Worm (Caenorhabditis elegans): ENCODE measurements around the gene him-8.
A peak's percentile ranks its signal among the peaks of the same experiment; 100 is the strongest.

The him-8 gene

ce11 chrIV:10538584-10538983, 23.1 kb upstream of the him-8 start, which contains the start of gene T07G12.4:
TSS of gene T07G12.4 (minus strand) at chrIV:10538684.
- TF ChIP-seq nhr-42 (GFP tag; IDR thresholded peaks at IDR 0.05) = no peak
- peak; percentile 82 for TF ChIP-seq aha-1 (tag)

ce11 chrIV:10542283-10542682, 19.4 kb upstream of the him-8 start:
- TF ChIP-seq ceh-28 (tag; optimal IDR thresholded peaks at IDR 0.05) = no peak
- TF ChIP-seq nhr-28 (tag; optimal IDR thresholded peaks at IDR 0.05) = peak; percentile 18

- TF ChIP-seq dve-1 (tag; optimal IDR thresholded peaks at IDR 0.05; ENCODE audit: insufficient read depth) (peak; percentile 62), dmd-6 (GFP tag; IDR thresholded peaks at IDR 0.05) (peak; percentile 74), pqm-1 (tag; optimal IDR thresholded peaks at IDR 0.05) (peak; percentile 75), ztf-7 (tag; optimal IDR thresholded peaks at IDR 0.05) (no peak), hlh-30 (tag; optimal IDR thresholded peaks at IDR 0.05; ENCODE audit: insufficient read depth) (peak; percentile 15), hlh-11 (tag; optimal IDR thresholded peaks at IDR 0.05) (peak; percentile 57), snpc-1.2 (GFP tag; IDR thresholded peaks at IDR 0.05) (no peak), php-3 (GFP tag; IDR thresholded peaks at IDR 0.05) (peak; percentile 56; the same call in 1 of the 2 replicates), daf-16 (GFP tag; optimal IDR thresholded peaks at IDR 0.05) (no peak), daf-16 (tag; optimal IDR thresholded peaks at IDR 0.05) (peak; percentile 91), nhr-28 (tag; optimal IDR thresholded peaks at IDR 0.05) (peak; percentile 65), nhr-77 (tag; optimal IDR thresholded peaks at IDR 0.05) (peak; percentile 73), F26F4.8 (GFP tag; conservative IDR thresholded peaks at IDR 0.05) (no peak)
Measured at ce11 chrIV:10543361-10543760, 18.3 kb upstream of the him-8 start.

- TF ChIP-seq saeg-2 (GFP tag; IDR thresholded peaks at IDR 0.05) (no peak), nhr-102 (tag; optimal IDR thresholded peaks at IDR 0.05) (no peak), F44E2.7 (GFP tag; IDR thresholded peaks at IDR 0.05) (no peak), gei-8 (GFP tag; optimal IDR thresholded peaks at IDR 0.05) (no peak), nhr-11 (tag; optimal IDR thresholded peaks at IDR 0.05) (no peak), unc-62 (GFP tag; optimal IDR thresholded peaks at IDR 0.05 in 1 of 2) (no peak), unc-62 (tag; optimal IDR thresholded peaks at IDR 0.05) (no peak), dmd-6 (GFP tag; IDR thresholded peaks at IDR 0.05) (no peak), lin-38 (GFP tag; IDR thresholded peaks at IDR 0.05) (no peak), mdl-1 (tag; optimal IDR thresholded peaks at IDR 0.05) (no peak), nhr-25 (tag; optimal IDR thresholded peaks at IDR 0.05; ENCODE audit: borderline replicate concordance, insufficient read depth) (no peak), zag-1 (tag; optimal IDR thresholded peaks at IDR 0.05) (no peak), dpl-1 (GFP tag; optimal IDR thresholded peaks at IDR 0.05) (no peak), daf-16 (GFP tag; optimal IDR thresholded peaks at IDR 0.05) (no peak), daf-16 (tag; optimal IDR thresholded peaks at IDR 0.05) (peak; percentile 51), F49E8.2 (tag; optimal IDR thresholded peaks at IDR 0.05; ENCODE audit: borderline replicate concordance) (no peak), nhr-237 (tag; optimal IDR thresholded peaks at IDR 0.05) (no peak), hlh-30 (tag; optimal IDR thresholded peaks at IDR 0.05; ENCODE audit: insufficient read depth) (peak; percentile 31), ceh-28 (tag; optimal IDR thresholded peaks at IDR 0.05) (no peak), dve-1 (tag; optimal IDR thresholded peaks at IDR 0.05; ENCODE audit: insufficient read depth) (peak; percentile 21), ceh-32 (tag; optimal IDR thresholded peaks at IDR 0.05; ENCODE audit: poor library complexity) (no peak), T26A8.4 (GFP tag; IDR thresholded peaks at IDR 0.05) (no peak), zfp-2 (tag; optimal IDR thresholded peaks at IDR 0.05) (no peak), attf-4 (tag; optimal IDR thresholded peaks at IDR 0.05) (no peak), hlh-11 (tag; optimal IDR thresholded peaks at IDR 0.05) (peak; percentile 8), lin-13 (GFP tag; optimal IDR thresholded peaks at IDR 0.05) (no peak), ceh-62 (tag; optimal IDR thresholded peaks at IDR 0.05) (no peak), nhr-48 (tag; optimal IDR thresholded peaks at IDR 0.05) (no peak), dmd-8 (GFP tag; IDR thresholded peaks at IDR 0.05) (no peak), mes-2 (tag; optimal IDR thresholded peaks at IDR 0.05; ENCODE audit: poor library complexity, severe bottlenecking) (no peak), zip-11 (GFP tag; IDR thresholded peaks at IDR 0.05) (no peak), skn-1 (tag; optimal IDR thresholded peaks at IDR 0.05) (no peak), sdz-12 (GFP tag; optimal IDR thresholded peaks at IDR 0.05) (no peak), ztf-7 (tag; optimal IDR thresholded peaks at IDR 0.05) (no peak)
Measured at ce11 chrIV:10545038-10545437, 16.7 kb upstream of the him-8 start, which contains the start of gene T07G12.5. TSS of gene T07G12.5 (minus strand) at chrIV:10545138.

Measured in whole organism, L4 larva.